Worm (Caenorhabditis elegans) whole organism, young adult: ENCODE results near the gene T07F8.4.

ENCODE experiments used
- B0336.3 ChIP-seq: fragments of 200-800 bp; sonication (Bioruptor generic); IDR thresholded peaks from 2 replicates; pipeline ENCODE4 v1.3.6; 2022; ENCODE audit warnings: missing genetic modification characterization, missing compliant biosample characterization
- F33H1.4 ChIP-seq: fragments of 200-800 bp; sonication (Bioruptor generic); IDR thresholded peaks from 2 replicates; pipeline ENCODE4 v1.3.6; 2022; ENCODE audit warnings: missing genetic modification reagents, missing genetic modification characterization, missing compliant biosample characterization
- F39B2.1 ChIP-seq: fragments of 200-800 bp; sonication (Bioruptor generic); IDR thresholded peaks from 2 replicates; pipeline ENCODE4 v1.3.6; 2022; ENCODE audit warnings: missing genetic modification reagents, missing genetic modification characterization, missing compliant biosample characterization
- F57C9.4 ChIP-seq: sonication (generic microtip); optimal IDR thresholded peaks from 2 replicates; lab custom pipeline; 2017; ENCODE audit warnings: mild to moderate bottlenecking, missing genetic modification characterization, missing compliant biosample characterization
- K12H6.12 ChIP-seq: fragments of 200-800 bp; sonication (Bioruptor generic); optimal IDR thresholded peaks from 2 replicates; lab custom pipeline; 2018; ENCODE audit warnings: mild to moderate bottlenecking, missing genetic modification characterization, missing compliant biosample characterization
- Y53G8AR.9 ChIP-seq: fragments of 200-800 bp; sonication (Bioruptor generic); conservative IDR thresholded peaks from 2 replicates; pipeline ENCODE4 v1.3.6; 2022; ENCODE audit warnings: missing genetic modification reagents, missing genetic modification characterization, missing compliant biosample characterization
- Y67H2A.10 ChIP-seq: fragments of 200-800 bp; sonication (Bioruptor generic); conservative IDR thresholded peaks from 2 replicates; pipeline ENCODE4 v1.3.6; 2022; ENCODE audit warnings: missing genetic modification reagents, missing genetic modification characterization, missing compliant biosample characterization
- aptf-3 ChIP-seq: fragments of 200-800 bp; sonication (Bioruptor generic); IDR thresholded peaks from 2 replicates; pipeline ENCODE4 v1.3.6; 2022; ENCODE audit warnings: missing genetic modification characterization, missing compliant biosample characterization
- athp-1 ChIP-seq: sonication (generic microtip); optimal IDR thresholded peaks from 2 replicates; lab custom pipeline; 2017; ENCODE audit warnings: mild to moderate bottlenecking, missing genetic modification characterization, missing compliant biosample characterization
- attf-3 ChIP-seq: fragments of 200-800 bp; sonication (Bioruptor generic); conservative IDR thresholded peaks from 2 replicates; pipeline ENCODE4 v1.3.6; 2022; ENCODE audit warnings: missing genetic modification reagents, missing genetic modification characterization, missing compliant biosample characterization
- attf-6 ChIP-seq: fragments of 200-800 bp; sonication (Bioruptor generic); IDR thresholded peaks from 2 replicates; pipeline ENCODE4 v1.3.6; 2022; ENCODE audit warnings: missing genetic modification reagents, missing genetic modification characterization, missing compliant biosample characterization
- ccch-3 ChIP-seq: fragments of 200-800 bp; sonication (Bioruptor generic); optimal IDR thresholded peaks from 2 replicates; lab custom pipeline; 2018; ENCODE audit warnings: mild to moderate bottlenecking, missing genetic modification characterization, missing compliant biosample characterization
- cebp-1 ChIP-seq, 2 experiments: fragments of 200-800 bp in 1 of 2; sonication (Bioruptor generic) in 1 of 2; sonication (generic microtip) in 1 of 2; IDR thresholded peaks in 1 of 2; optimal IDR thresholded peaks in 1 of 2; 2 replicates each; pipeline versions ENCODE4 v1.3.6 to Lab custom; 2017 to 2022; ENCODE audit warnings: missing compliant biosample characterization in 2 of 2, missing genetic modification characterization in 2 of 2, mild to moderate bottlenecking in 1 of 2, missing genetic modification reagents in 1 of 2, moderate library complexity in 1 of 2
- ceh-79 ChIP-seq: sonication (generic microtip); optimal IDR thresholded peaks from 2 replicates; lab custom pipeline; 2017; ENCODE audit warnings: mild to moderate bottlenecking, missing genetic modification characterization, missing compliant biosample characterization
- dox-1 ChIP-seq: fragments of 200-800 bp; sonication (Bioruptor generic); IDR thresholded peaks from 2 replicates; pipeline ENCODE4 v1.3.6; 2022; ENCODE audit warnings: missing genetic modification reagents, missing genetic modification characterization, missing compliant biosample characterization
- dpff-1 ChIP-seq: sonication (generic microtip); optimal IDR thresholded peaks from 2 replicates; lab custom pipeline; 2017; ENCODE audit warnings: mild to moderate bottlenecking, missing genetic modification characterization, missing compliant biosample characterization
- ekl-4 ChIP-seq: fragments of 200-800 bp; sonication (Bioruptor generic); IDR thresholded peaks from 2 replicates; pipeline ENCODE4 v1.3.6; 2022; ENCODE audit warnings: missing genetic modification reagents, missing genetic modification characterization, missing compliant biosample characterization
- hlh-12 ChIP-seq: sonication (generic microtip); optimal IDR thresholded peaks from 2 replicates; lab custom pipeline; 2016; ENCODE audit warnings: missing genetic modification characterization, missing compliant biosample characterization
- lin-54 ChIP-seq: fragments of 200-800 bp; sonication (Bioruptor generic); optimal IDR thresholded peaks from 2 replicates; lab custom pipeline; 2018; ENCODE audit warnings: mild to moderate bottlenecking, missing genetic modification characterization, missing compliant biosample characterization
- lsl-1 ChIP-seq: fragments of 200-800 bp; sonication (Bioruptor generic); optimal IDR thresholded peaks from 2 replicates; lab custom pipeline; 2018; ENCODE audit warnings: mild to moderate bottlenecking, missing genetic modification characterization, moderate library complexity, missing compliant biosample characterization
- madf-10 ChIP-seq: sonication (generic microtip); optimal IDR thresholded peaks from 2 replicates; lab custom pipeline; 2016; ENCODE audit warnings: mild to moderate bottlenecking, missing genetic modification characterization, missing compliant biosample characterization
- madf-3 ChIP-seq: fragments of 200-800 bp; sonication (Bioruptor generic); IDR thresholded peaks from 2 replicates; pipeline ENCODE4 v1.3.6; 2022; ENCODE audit warnings: missing genetic modification reagents, missing genetic modification characterization, missing compliant biosample characterization
- madf-6 ChIP-seq: fragments of 200-800 bp; sonication (Bioruptor generic); IDR thresholded peaks from 2 replicates; pipeline ENCODE4 v1.3.6; 2022; ENCODE audit warnings: missing genetic modification reagents, missing genetic modification characterization, missing compliant biosample characterization
- mel-28 ChIP-seq: sonication (generic microtip); optimal IDR thresholded peaks from 2 replicates; lab custom pipeline; 2016; ENCODE audit warnings: borderline replicate concordance, mild to moderate bottlenecking, missing genetic modification characterization, missing compliant biosample characterization
- mxl-1 ChIP-seq: sonication (generic microtip); optimal IDR thresholded peaks from 2 replicates; lab custom pipeline; 2016; ENCODE audit warnings: missing genetic modification characterization, missing compliant biosample characterization
- nfya-2 ChIP-seq: fragments of 200-800 bp; sonication (Bioruptor generic); IDR thresholded peaks from 2 replicates; pipeline ENCODE4 v1.3.6; 2022; ENCODE audit warnings: missing genetic modification reagents, missing genetic modification characterization, missing compliant biosample characterization
- nhr-27 ChIP-seq: fragments of 200-800 bp; sonication (Bioruptor generic); optimal IDR thresholded peaks from 2 replicates; lab custom pipeline; 2018; ENCODE audit warnings: mild to moderate bottlenecking, missing genetic modification characterization, moderate library complexity, missing compliant biosample characterization
- nhr-90 ChIP-seq: sonication (generic microtip); optimal IDR thresholded peaks from 2 replicates; lab custom pipeline; 2016; ENCODE audit warnings: missing genotype, mild to moderate bottlenecking, missing genetic modification characterization, missing compliant biosample characterization
- snpc-3.4 ChIP-seq: sonication (generic microtip); optimal IDR thresholded peaks from 2 replicates; lab custom pipeline; 2017; ENCODE audit warnings: missing genetic modification characterization, mild to moderate bottlenecking, missing compliant biosample characterization, antibody characterized with exemption, moderate library complexity, missing genotype, missing genetic modification reagents
- zfh-2 ChIP-seq: fragments of 200-800 bp; sonication (Bioruptor generic); conservative IDR thresholded peaks from 2 replicates; pipeline ENCODE4 v1.3.6; 2022; ENCODE audit warnings: missing genetic modification reagents, missing genetic modification characterization, missing compliant biosample characterization
- zim-3 ChIP-seq: sonication (generic microtip); optimal IDR thresholded peaks from 2 replicates; lab custom pipeline; 2017; ENCODE audit warnings: mild to moderate bottlenecking, missing genetic modification characterization, moderate library complexity, missing compliant biosample characterization
- ztf-18 ChIP-seq: sonication (generic microtip); optimal IDR thresholded peaks from 2 replicates; lab custom pipeline; 2016; ENCODE audit warnings: missing genotype, mild to moderate bottlenecking, missing genetic modification characterization, missing compliant biosample characterization
- ztf-22 ChIP-seq: fragments of 200-800 bp; sonication (Bioruptor generic); optimal IDR thresholded peaks from 2 replicates; lab custom pipeline; 2018; ENCODE audit warnings: mild to moderate bottlenecking, missing genetic modification characterization, moderate library complexity, missing compliant biosample characterization
- ztf-6 ChIP-seq: fragments of 200-800 bp; sonication (Bioruptor generic); IDR thresholded peaks from 2 replicates; pipeline ENCODE4 v1.3.6; 2022; ENCODE audit warnings: missing genetic modification reagents, missing genetic modification characterization, missing compliant biosample characterization

Gene T07F8.4

DNA sequence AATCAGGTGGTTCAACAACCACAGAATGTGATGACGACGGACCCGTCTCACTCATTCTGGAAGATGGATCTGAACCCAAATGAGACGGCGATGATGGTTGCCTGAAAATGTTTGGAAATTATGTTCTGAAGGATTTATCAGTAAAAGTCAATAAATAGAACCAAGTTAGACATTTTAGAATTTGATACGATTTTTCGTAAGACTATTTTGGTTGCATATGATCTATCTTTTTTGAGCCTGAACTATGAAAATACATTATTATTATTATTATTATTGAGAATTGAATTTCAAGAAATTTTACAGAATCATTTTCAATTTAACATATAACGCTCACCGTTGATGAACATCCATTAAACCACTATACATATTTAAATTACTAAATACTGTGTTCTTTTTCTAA lies 21.9 kb downstream of the T07F8.4 start, which contains the start of gene F10E7.9:
Gene F10E7.9 (minus strand): TSS at position 101 of the 400 bp plus-strand sequence.
- TF ChIP-seq attf-3 (GFP tag; lab: Robert Waterston, UW) (no peak), F57C9.4 (tag; lab: Kevin White, UChicago) (no peak), nhr-90 (tag; lab: Kevin White, UChicago) (no peak), mxl-1 (tag; lab: Kevin White, UChicago) (no peak), ceh-79 (tag; lab: Kevin White, UChicago) (no peak), ccch-3 (GFP tag; lab: Kevin White, UChicago) (no peak), dpff-1 (no peak), ztf-22 (GFP tag; lab: Kevin White, UChicago) (no peak), F39B2.1 (no peak), madf-10 (tag; lab: Kevin White, UChicago) (no peak), mel-28 (no peak), athp-1 (tag; lab: Kevin White, UChicago) (no peak), Y67H2A.10 (GFP tag; lab: Robert Waterston, UW) (no peak), cebp-1 (GFP tag; IDR thresholded peaks at IDR 0.05; lab: Robert Waterston, UW) (no peak), cebp-1 (tag; optimal IDR thresholded peaks at IDR 0.05; lab: Kevin White, UChicago) (no peak), zfh-2 (no peak), nfya-2 (no peak), aptf-3 (GFP tag; lab: Robert Waterston, UW) (no peak), K12H6.12 (tag; lab: Kevin White, UChicago) (no peak), hlh-12 (tag; lab: Kevin White, UChicago) (no peak)

DNA sequence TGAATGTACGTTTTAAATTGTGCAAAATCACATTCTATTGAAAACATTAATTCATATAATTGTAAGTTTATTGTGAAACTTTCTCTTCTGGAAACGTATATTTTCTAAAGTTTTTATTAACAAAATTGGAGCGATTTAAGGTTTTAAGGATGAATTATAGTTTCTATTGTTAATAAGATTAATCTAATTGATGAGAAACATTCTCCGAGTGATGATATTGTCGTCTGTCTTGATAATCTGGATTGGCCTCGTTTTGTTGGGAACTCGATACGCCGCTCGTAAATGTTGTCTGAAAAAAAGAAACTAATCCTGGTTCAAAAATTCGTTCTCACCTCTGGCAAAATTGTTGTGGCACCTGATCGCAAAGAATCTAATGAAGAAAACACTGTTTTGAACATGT lies 25.5 kb downstream of the T07F8.4 start:
- TF ChIP-seq lin-54 (GFP tag; lab: Kevin White, UChicago) (peak; percentile 25), snpc-3.4 (tag; lab: Kevin White, UChicago) (peak; percentile 3), madf-6 (peak; percentile 67), F39B2.1 (peak; percentile 51; the same call in 1 of the 2 replicates), ztf-18 (tag; lab: Kevin White, UChicago) (no peak), ekl-4 (GFP tag; lab: Robert Waterston, UW) (peak; percentile 62; the same call in 1 of the 2 replicates), ztf-6 (GFP tag; lab: Robert Waterston, UW) (no peak), zfh-2 (no peak), nhr-90 (tag; lab: Kevin White, UChicago) (no peak), lsl-1 (GFP tag; lab: Kevin White, UChicago) (no peak), zim-3 (tag; lab: Kevin White, UChicago) (no peak), Y53G8AR.9 (GFP tag; lab: Robert Waterston, UW) (0 out of 2 replicates have a peak, but pooled peaks have one; percentile 33), nhr-27 (tag; lab: Kevin White, UChicago) (no peak), B0336.3 (GFP tag; lab: Robert Waterston, UW) (no peak; the same call in 1 of the 2 replicates), madf-3 (GFP tag; lab: Robert Waterston, UW) (0 out of 2 replicates have a peak, but pooled peaks have one; percentile 6), attf-6 (GFP tag; lab: Robert Waterston, UW) (peak; percentile 43; the same call in 1 of the 2 replicates), cebp-1 (GFP tag; IDR thresholded peaks at IDR 0.05; lab: Robert Waterston, UW) (no peak), cebp-1 (tag; optimal IDR thresholded peaks at IDR 0.05; lab: Kevin White, UChicago) (no peak), dox-1 (GFP tag; lab: Robert Waterston, UW) (no peak), F33H1.4 (GFP tag; lab: Robert Waterston, UW) (0 out of 2 replicates have a peak, but pooled peaks have one; percentile 5)
